Fruit fly (Drosophila melanogaster) whole organism, prepupa: Measurements from ENCODE around the gene CG15385.

Experiments used
- CG10631 ChIP-seq: fragments of 200-800 bp; sonication (Bioruptor generic); optimal IDR thresholded peaks from 2 replicates; lab custom pipeline; 2016; ENCODE audit warnings: missing biosample characterization, missing genetic modification characterization
- CG10669 ChIP-seq: fragments of 200-800 bp; sonication (Bioruptor generic); optimal IDR thresholded peaks from 3 replicates; lab custom pipeline; 2018; ENCODE audit warnings: missing biosample characterization, mild to moderate bottlenecking, missing genetic modification characterization, moderate library complexity
- CG11762 ChIP-seq: fragments of 200-800 bp; sonication (Bioruptor generic); optimal IDR thresholded peaks from 3 replicates; lab custom pipeline; 2016; ENCODE audit warnings: missing biosample characterization, missing genetic modification characterization; ENCODE audit not compliant: insufficient read depth
- CG11902 ChIP-seq: fragments of 200-800 bp; sonication (Bioruptor generic); optimal IDR thresholded peaks from 3 replicates; lab custom pipeline; 2016; ENCODE audit warnings: missing biosample characterization, missing genetic modification characterization
- CG16779 ChIP-seq: fragments of 200-800 bp; sonication (Bioruptor generic); optimal IDR thresholded peaks from 3 replicates; lab custom pipeline; 2017; ENCODE audit warnings: missing biosample characterization, mild to moderate bottlenecking, missing genetic modification characterization
- CG3919 ChIP-seq: fragments of 200-800 bp; sonication (Bioruptor generic); optimal IDR thresholded peaks from 3 replicates; lab custom pipeline; 2016; ENCODE audit warnings: missing biosample characterization, missing genetic modification characterization
- CG4318 ChIP-seq: fragments of 200-800 bp; sonication (Bioruptor generic); optimal IDR thresholded peaks from 3 replicates; lab custom pipeline; 2017; ENCODE audit warnings: missing biosample characterization, mild to moderate bottlenecking, missing genetic modification characterization
- CG6163 ChIP-seq: fragments of 200-800 bp; sonication (Bioruptor generic); IDR thresholded peaks from 3 replicates; pipeline ENCODE4 v1.3.6; 2022; ENCODE audit warnings: missing biosample characterization, missing genetic modification characterization
- CG6276 ChIP-seq: fragments of 200-800 bp; sonication (Bioruptor generic); optimal IDR thresholded peaks from 2 replicates; lab custom pipeline; 2017; ENCODE audit warnings: missing biosample characterization, mild to moderate bottlenecking, missing genetic modification characterization
- CG6792 ChIP-seq: fragments of 200-800 bp; sonication (Bioruptor generic); optimal IDR thresholded peaks from 3 replicates; lab custom pipeline; 2016; ENCODE audit warnings: missing biosample characterization, missing genetic modification characterization
- CG6808 ChIP-seq: fragments of 200-800 bp; sonication (Bioruptor generic); optimal IDR thresholded peaks from 3 replicates; lab custom pipeline; 2017; ENCODE audit warnings: missing biosample characterization, missing genetic modification characterization, mild to moderate bottlenecking, moderate library complexity, missing genetic modification reagents
- CG6854 ChIP-seq: fragments of 200-800 bp; sonication (Bioruptor generic); optimal IDR thresholded peaks from 2 replicates; lab custom pipeline; 2017; ENCODE audit warnings: missing biosample characterization, mild to moderate bottlenecking, missing genetic modification characterization
- CG7368 ChIP-seq: fragments of 200-800 bp; sonication (Bioruptor generic); optimal IDR thresholded peaks from 3 replicates; lab custom pipeline; 2016; ENCODE audit warnings: missing biosample characterization, missing genetic modification characterization
- CG8119 ChIP-seq: fragments of 200-800 bp; sonication (Bioruptor generic); IDR thresholded peaks from 3 replicates; pipeline ENCODE4 v1.3.6; 2022; ENCODE audit warnings: missing biosample characterization, missing genetic modification characterization
- CG8319 ChIP-seq: fragments of 200-800 bp; sonication (Bioruptor generic); optimal IDR thresholded peaks from 3 replicates; lab custom pipeline; 2016; ENCODE audit warnings: missing biosample characterization, missing genetic modification characterization
- Eip75B ChIP-seq: fragments of 200-800 bp; sonication (Bioruptor generic); optimal IDR thresholded peaks from 3 replicates; lab custom pipeline; 2016; ENCODE audit warnings: missing biosample characterization, missing genetic modification characterization
- Eip78C ChIP-seq: fragments of 200-800 bp; sonication (Bioruptor generic); peaks from one replicate; lab custom pipeline; 2016; ENCODE audit warnings: missing biosample characterization, missing genetic modification characterization
- Eip93F ChIP-seq: fragments of 200-800 bp; sonication (Bioruptor generic); optimal IDR thresholded peaks from 2 replicates; lab custom pipeline; 2016; ENCODE audit warnings: missing biosample characterization, mild to moderate bottlenecking, missing genetic modification characterization
- Ets21C ChIP-seq: fragments of 200-800 bp; sonication (Bioruptor generic); optimal IDR thresholded peaks from 3 replicates; lab custom pipeline; 2016; ENCODE audit warnings: missing biosample characterization, missing genetic modification characterization
- Gug ChIP-seq: fragments of 200-800 bp; sonication (Bioruptor generic); IDR thresholded peaks from 2 replicates; pipeline ENCODE4 v1.3.6; 2022; ENCODE audit warnings: missing biosample characterization, missing genetic modification characterization
- Hr38 ChIP-seq: sonication (Bioruptor generic); optimal IDR thresholded peaks from 2 replicates; lab custom pipeline; 2016; ENCODE audit warnings: missing biosample characterization, missing genetic modification characterization
- Hr39 ChIP-seq: fragments of 200-800 bp; sonication (Bioruptor generic); optimal IDR thresholded peaks from 2 replicates; lab custom pipeline; 2016; ENCODE audit warnings: missing biosample characterization, missing genetic modification characterization
- Hr4 ChIP-seq: fragments of 200-800 bp; sonication (Bioruptor generic); optimal IDR thresholded peaks from 3 replicates; lab custom pipeline; 2016; ENCODE audit warnings: missing biosample characterization, missing genetic modification characterization
- Met ChIP-seq: fragments of 200-800 bp; sonication (Bioruptor generic); optimal IDR thresholded peaks from 3 replicates; lab custom pipeline; 2016; ENCODE audit warnings: missing biosample characterization, missing genetic modification characterization
- OdsH ChIP-seq: fragments of 200-800 bp; sonication (Bioruptor generic); optimal IDR thresholded peaks from 3 replicates; lab custom pipeline; 2016; ENCODE audit warnings: missing biosample characterization, missing genetic modification characterization
- Sox102F ChIP-seq: fragments of 200-800 bp; sonication (Bioruptor generic); optimal IDR thresholded peaks from 2 replicates; lab custom pipeline; 2016; ENCODE audit warnings: missing biosample characterization, mild to moderate bottlenecking, missing genetic modification characterization
- achi ChIP-seq: fragments of 200-800 bp; sonication (Bioruptor generic); optimal IDR thresholded peaks from 3 replicates; lab custom pipeline; 2016; ENCODE audit warnings: missing biosample characterization, missing genetic modification characterization
- dac ChIP-seq: fragments of 200-800 bp; sonication (Bioruptor generic); optimal IDR thresholded peaks from 2 replicates; lab custom pipeline; 2017; ENCODE audit warnings: missing biosample characterization, mild to moderate bottlenecking, missing genetic modification characterization
- eg ChIP-seq: fragments of 200-800 bp; sonication (Bioruptor generic); IDR thresholded peaks from 3 replicates; pipeline ENCODE4 v1.3.6; 2022; ENCODE audit warnings: missing biosample characterization, missing genetic modification characterization
- fd85E ChIP-seq: fragments of 200-800 bp; sonication (Bioruptor generic); optimal IDR thresholded peaks from 3 replicates; lab custom pipeline; 2016; ENCODE audit warnings: missing biosample characterization, missing genetic modification characterization
- fkh ChIP-seq: fragments of 200-800 bp; sonication (Bioruptor generic); optimal IDR thresholded peaks from 3 replicates; lab custom pipeline; 2017; ENCODE audit warnings: missing biosample characterization, mild to moderate bottlenecking, missing genetic modification characterization, moderate library complexity
- spab ChIP-seq: fragments of 200-800 bp; sonication (Bioruptor generic); optimal IDR thresholded peaks from 2 replicates; lab custom pipeline; 2017; ENCODE audit warnings: missing biosample characterization, mild to moderate bottlenecking, missing genetic modification characterization, missing genetic modification reagents
- svp ChIP-seq: fragments of 200-800 bp; sonication (Bioruptor generic); peaks from one replicate; lab custom pipeline; 2016; ENCODE audit warnings: missing biosample characterization, missing genetic modification characterization
- topi ChIP-seq: fragments of 200-800 bp; sonication (Bioruptor generic); optimal IDR thresholded peaks from 3 replicates; lab custom pipeline; 2016; ENCODE audit warnings: missing biosample characterization, missing genetic modification characterization
- vri ChIP-seq: fragments of 200-800 bp; sonication (Bioruptor generic); optimal IDR thresholded peaks from 3 replicates; lab custom pipeline; 2016; ENCODE audit warnings: missing biosample characterization, mild to moderate bottlenecking, missing genetic modification characterization

Gene CG15385

DNA sequence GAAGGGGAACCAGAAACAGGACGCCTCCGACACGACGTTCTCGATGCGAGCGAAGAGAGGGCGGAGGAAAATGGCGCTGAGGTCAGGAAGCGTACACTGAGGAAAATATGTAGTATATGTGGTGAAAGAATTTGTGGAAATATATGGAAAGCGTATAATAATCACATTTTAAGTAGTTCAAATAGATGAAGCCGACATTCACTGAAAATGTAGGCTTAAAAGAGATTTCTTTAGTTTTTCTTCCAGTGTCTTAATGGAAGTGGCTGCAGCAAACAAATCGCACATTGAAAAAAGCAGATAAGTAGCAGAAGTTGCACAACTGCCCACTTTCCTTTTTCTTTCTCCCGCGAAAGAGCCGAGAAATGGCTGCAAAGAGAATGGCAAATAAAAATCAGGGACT, 37.2 kb upstream of the CG15385 start (continued):
- TF ChIP-seq Hr4 (peak; percentile 21), Eip93F (GFP tag; lab: Kevin White, UChicago) (no peak)

DNA sequence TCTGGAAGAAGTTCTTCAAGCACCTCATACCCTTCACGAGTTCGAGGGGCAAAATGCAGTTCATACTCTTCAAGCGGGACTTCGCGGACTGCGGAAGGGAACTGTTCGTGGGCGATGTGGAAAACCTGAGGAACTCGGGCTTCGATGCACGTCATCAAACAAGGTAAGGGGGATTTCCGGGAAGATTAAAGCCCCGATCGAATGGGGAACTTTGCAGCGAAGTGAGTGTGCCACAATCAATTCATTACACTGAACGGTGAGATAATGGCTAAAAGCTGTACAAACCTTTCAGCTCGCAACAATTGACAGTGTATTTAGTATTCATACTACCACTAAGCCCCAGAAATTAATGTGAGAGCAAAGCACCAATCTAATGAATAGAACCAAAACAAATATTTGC, 30.4 kb upstream of the CG15385 start:
- TF ChIP-seq Eip75B: no peak
- TF ChIP-seq, all 60 proteins: peak for 0

DNA sequence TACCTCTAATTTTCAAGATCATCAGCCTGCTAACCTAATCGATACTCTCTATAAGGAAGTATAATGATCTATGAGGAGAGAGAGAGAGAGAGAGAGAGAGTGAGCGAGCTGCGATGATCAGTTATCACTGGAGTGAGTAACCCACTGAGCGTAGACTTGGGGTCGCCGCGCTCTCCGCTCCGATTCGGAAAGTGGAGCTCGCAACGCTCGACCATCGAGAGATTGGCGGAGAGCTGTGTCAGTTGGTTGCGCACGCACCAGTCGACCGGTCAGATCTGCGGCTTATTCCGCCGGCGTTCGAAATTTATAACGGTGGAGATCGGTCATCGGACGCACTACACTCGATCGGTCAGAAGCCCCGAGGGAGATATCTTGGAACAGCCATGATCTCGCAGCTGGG, 29.8 kb upstream of the CG15385 start, which contains the start of gene CG4267:
CG4267 (plus strand) TSS at position 240 of the 400 bp plus-strand sequence.
- no peak for TF ChIP-seq Gug (GFP tag; lab: Robert Waterston, UW)
- peak; percentile 44; the same call in 1 of the 3 replicates for TF ChIP-seq CG6163 (GFP tag; lab: Robert Waterston, UW)
- peak; percentile 93 for TF ChIP-seq svp (GFP tag; lab: Kevin White, UChicago)
- TF ChIP-seq Eip78C (GFP tag; lab: Kevin White, UChicago): peak; percentile 64
- 0 out of 3 replicates have a peak, but pooled peaks have one; percentile 25 for TF ChIP-seq eg (GFP tag; lab: Robert Waterston, UW)
- TF ChIP-seq CG6276 (GFP tag; lab: Kevin White, UChicago): no peak
- TF ChIP-seq fkh (GFP tag; lab: Kevin White, UChicago): no peak
- TF ChIP-seq, all 60 proteins: peak for 4

dm6 chr2L:2240493-2240892, 28.1 kb upstream of the CG15385 start, which contains the start of gene Tengl1:
Tengl1 (minus strand) TSS chr2L:2240593.
- no peak for TF ChIP-seq fd85E (GFP tag; lab: Kevin White, UChicago)
- no peak for TF ChIP-seq vri
- TF ChIP-seq CG6808 (GFP tag; lab: Kevin White, UChicago): no peak
- no peak for TF ChIP-seq CG11902 (GFP tag; lab: Kevin White, UChicago)
- TF ChIP-seq CG6163 (GFP tag; lab: Robert Waterston, UW): no peak
- no peak for TF ChIP-seq CG4318
- TF ChIP-seq spab: no peak
- TF ChIP-seq achi (GFP tag; lab: Kevin White, UChicago): no peak
- TF ChIP-seq topi (GFP tag; lab: Kevin White, UChicago): no peak

DNA sequence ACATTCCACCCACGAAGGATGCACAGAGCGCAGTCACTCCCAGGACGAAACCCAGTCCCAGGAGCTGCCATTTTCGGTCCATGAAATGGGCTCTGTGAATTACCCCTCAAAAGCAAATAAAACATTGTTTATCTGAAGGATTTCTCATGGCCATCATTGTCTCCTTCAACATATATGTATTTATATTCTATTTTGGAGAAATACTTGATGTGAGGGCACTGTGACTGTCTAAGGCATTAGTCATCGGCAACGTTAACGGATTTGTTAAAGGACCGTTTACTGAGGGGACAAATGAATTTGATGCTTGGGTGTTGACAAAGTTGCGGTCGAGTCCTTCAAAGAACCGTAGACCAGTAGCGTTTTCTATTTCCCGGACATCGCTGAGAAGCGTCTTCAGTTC, 26.9 kb upstream of the CG15385 start, which contains the start of gene Tengl2:
Tengl2 (minus strand) TSS at position 101 of the 400 bp plus-strand sequence.
- TF ChIP-seq CG4318: no peak
- TF ChIP-seq Hr38: no peak
- TF ChIP-seq spab: no peak
- TF ChIP-seq CG8319 (GFP tag; lab: Kevin White, UChicago): no peak
- TF ChIP-seq fd85E (GFP tag; lab: Kevin White, UChicago): no peak
- no peak for TF ChIP-seq OdsH (GFP tag; lab: Kevin White, UChicago)
- TF ChIP-seq Ets21C (GFP tag; lab: Kevin White, UChicago): no peak
- TF ChIP-seq, all 60 proteins: peak for 0

DNA sequence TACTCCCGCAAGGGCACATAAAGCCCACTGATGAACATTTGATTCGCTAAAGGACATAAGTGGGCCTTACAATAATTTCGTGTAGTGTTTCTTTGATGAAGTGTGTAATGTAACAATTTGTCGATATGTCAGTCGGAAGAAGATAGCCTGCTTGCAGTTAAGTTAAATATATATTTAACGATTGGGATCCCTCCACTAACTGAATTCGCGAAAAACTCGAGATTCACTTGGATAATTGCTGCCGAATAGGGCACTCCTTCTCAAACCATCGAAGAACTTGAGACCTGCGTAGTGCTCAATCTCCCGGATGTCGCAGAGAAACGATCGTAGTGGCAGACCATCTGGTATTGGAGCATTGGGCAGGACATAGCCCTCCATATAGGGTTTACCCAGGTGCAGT, 25.8 kb upstream of the CG15385 start, which contains the start of gene Tengl3:
Tengl3 (minus strand) TSS at position 101 of the 400 bp plus-strand sequence.
- no peak for TF ChIP-seq CG8119 (GFP tag; lab: Robert Waterston, UW)
- TF ChIP-seq CG6163 (GFP tag; lab: Robert Waterston, UW): no peak
- TF ChIP-seq Eip93F (GFP tag; lab: Kevin White, UChicago): no peak
- no peak for TF ChIP-seq Met (GFP tag; lab: Kevin White, UChicago)
- no peak for TF ChIP-seq eg (GFP tag; lab: Robert Waterston, UW)
- TF ChIP-seq CG11762: no peak
- TF ChIP-seq CG10669 (GFP tag; lab: Kevin White, UChicago): no peak
- TF ChIP-seq dac (GFP tag; lab: Kevin White, UChicago): no peak
- TF ChIP-seq CG16779 (tag; lab: Kevin White, UChicago): no peak
- no peak for TF ChIP-seq CG10631 (GFP tag; lab: Kevin White, UChicago)
- no peak for TF ChIP-seq Sox102F
- no peak for TF ChIP-seq topi (GFP tag; lab: Kevin White, UChicago)
- TF ChIP-seq Hr4: no peak
- no peak for TF ChIP-seq CG6854 (GFP tag; lab: Kevin White, UChicago)
- TF ChIP-seq CG7368 (GFP tag; lab: Kevin White, UChicago): no peak
- no peak for TF ChIP-seq Hr39 (GFP tag; lab: Kevin White, UChicago)
- TF ChIP-seq CG3919 (GFP tag; lab: Kevin White, UChicago): no peak
- no peak for TF ChIP-seq CG6792 (GFP tag; lab: Kevin White, UChicago)
